Fruit fly (Drosophila melanogaster): ENCODE results near the gene CG31268.

DNA sequence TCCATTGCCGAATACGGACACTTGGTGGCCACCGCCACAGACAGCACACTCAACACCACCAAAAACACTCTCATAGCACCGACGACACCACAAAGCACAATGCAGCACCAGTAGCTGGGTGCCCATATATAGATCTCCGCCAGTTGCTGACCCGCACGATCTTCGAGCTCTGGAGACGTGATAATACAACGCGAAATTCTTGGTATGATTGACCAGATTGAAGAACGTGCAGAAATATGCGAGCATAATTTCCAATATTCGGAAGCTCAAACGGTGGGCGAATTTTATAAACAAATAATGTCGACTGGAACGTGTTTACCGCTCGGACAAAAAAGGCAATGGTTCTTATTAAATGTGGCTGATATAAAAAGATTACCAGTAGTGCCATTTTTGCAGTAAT is 4.3 kb downstream of the CG31268 start, which contains the start of gene CG4009:
- no peak for TF ChIP-seq bab1 (GFP tag; optimal IDR thresholded peaks at IDR 0.05)
- TF ChIP-seq tj (GFP tag; optimal IDR thresholded peaks at IDR 0.05) = no peak
- no peak for TF ChIP-seq toe (GFP tag; optimal IDR thresholded peaks at IDR 0.05)
